Fruit fly (Drosophila melanogaster) whole organism, embryonic: ENCODE results near the gene CG5056.
A peak's percentile ranks its signal among the peaks of the same experiment; 100 is the strongest.

Experiments used
- CG10274 ChIP-seq: fragments of 200-800 bp; sonication (Bioruptor generic); optimal IDR thresholded peaks from 3 replicates; lab custom pipeline; 2017; ENCODE audit warnings: missing biosample characterization, mild to moderate bottlenecking, missing genetic modification characterization
- CG10321 ChIP-seq: fragments of 200-800 bp; sonication (Bioruptor generic); IDR thresholded peaks from 2 replicates; pipeline ENCODE4 v1.3.6; 2022; ENCODE audit warnings: missing biosample characterization, missing genetic modification characterization
- CG11398 ChIP-seq: fragments of 200-800 bp; sonication (Bioruptor generic); optimal IDR thresholded peaks from 2 replicates; lab custom pipeline; 2016; ENCODE audit warnings: missing biosample characterization, missing genetic modification characterization
- CG11456 ChIP-seq: fragments of 200-800 bp; sonication (Bioruptor generic); IDR thresholded peaks from 3 replicates; pipeline ENCODE4 v1.3.6; 2022; ENCODE audit warnings: missing biosample characterization, missing genetic modification characterization
- CG12769 ChIP-seq: fragments of 200-800 bp; sonication (Bioruptor generic); optimal IDR thresholded peaks from 2 replicates; lab custom pipeline; 2019; ENCODE audit warnings: missing biosample characterization, mild to moderate bottlenecking, missing genetic modification characterization, moderate library complexity
- CG13894 ChIP-seq: fragments of 200-800 bp; sonication (Bioruptor generic); optimal IDR thresholded peaks from 3 replicates; lab custom pipeline; 2018; ENCODE audit warnings: missing biosample characterization, mild to moderate bottlenecking, missing genetic modification characterization, moderate library complexity
- CG14050 ChIP-seq: fragments of 200-800 bp; sonication (Bioruptor generic); IDR thresholded peaks from 3 replicates; pipeline ENCODE4 v1.3.6; 2022; ENCODE audit warnings: missing biosample characterization, missing genetic modification characterization
- CG15073 ChIP-seq: fragments of 200-800 bp; sonication (Bioruptor generic); optimal IDR thresholded peaks from 2 replicates; lab custom pipeline; 2016; ENCODE audit warnings: missing biosample characterization, missing genetic modification characterization
- CG17186 ChIP-seq: fragments of 200-800 bp; sonication (Bioruptor generic); optimal IDR thresholded peaks from 3 replicates; lab custom pipeline; 2017; ENCODE audit warnings: missing biosample characterization, missing genetic modification reagents, missing genetic modification characterization
- CG4360 ChIP-seq: fragments of 200-800 bp; sonication (Bioruptor generic); IDR thresholded peaks from 2 replicates; pipeline ENCODE4 v1.3.6; 2022; ENCODE audit warnings: missing biosample characterization, missing genetic modification characterization
- CG4707 ChIP-seq: fragments of 200-800 bp; sonication (Bioruptor generic); optimal IDR thresholded peaks from 2 replicates; lab custom pipeline; 2018; ENCODE audit warnings: missing biosample characterization, mild to moderate bottlenecking, missing genetic modification characterization, moderate library complexity
- CG7987 ChIP-seq: fragments of 200-800 bp; sonication (Bioruptor generic); optimal IDR thresholded peaks from 2 replicates; lab custom pipeline; 2018; ENCODE audit warnings: missing biosample characterization, mild to moderate bottlenecking, missing genetic modification characterization, moderate library complexity
- CG8089 ChIP-seq: fragments of 200-800 bp; sonication (Bioruptor generic); optimal IDR thresholded peaks from 3 replicates; lab custom pipeline; 2016; ENCODE audit warnings: missing biosample characterization, missing genetic modification characterization
- CG8924 ChIP-seq: fragments of 200-800 bp; optimal IDR thresholded peaks from 3 replicates; lab custom pipeline; 2019; ENCODE audit warnings: missing biosample characterization, mild to moderate bottlenecking, missing genetic modification characterization, moderate library complexity
- Doc2 ChIP-seq: fragments of 200-800 bp; sonication (Bioruptor generic); IDR thresholded peaks from 2 replicates; pipeline ENCODE4 v1.3.6; 2022; ENCODE audit warnings: missing biosample characterization, missing genetic modification characterization
- Dref ChIP-seq: fragments of 200-800 bp; sonication (Bioruptor generic); IDR thresholded peaks from 2 replicates; pipeline ENCODE4 v1.3.6; 2022; ENCODE audit warnings: missing biosample characterization, missing genetic modification characterization
- H15 ChIP-seq: fragments of 200-800 bp; sonication (Bioruptor generic); IDR thresholded peaks from 3 replicates; pipeline ENCODE4 v1.3.6; 2022; ENCODE audit warnings: missing biosample characterization, missing genetic modification characterization
- Med ChIP-seq: fragments of 200-800 bp; sonication (Bioruptor generic); peaks from one replicate; lab custom pipeline; 2016; ENCODE audit warnings: missing biosample characterization, missing genetic modification characterization, mild to moderate bottlenecking, inconsistent platforms, moderate library complexity
- Meics ChIP-seq: fragments of 200-800 bp; sonication (Bioruptor generic); optimal IDR thresholded peaks from 2 replicates; lab custom pipeline; 2017; ENCODE audit warnings: missing biosample characterization, mild to moderate bottlenecking, missing genetic modification characterization
- NC2α ChIP-seq: fragments of 200-800 bp; sonication (Bioruptor generic); optimal IDR thresholded peaks from 2 replicates; lab custom pipeline; 2016; ENCODE audit warnings: missing biosample characterization, missing genetic modification characterization
- Opbp ChIP-seq: fragments of 200-800 bp; sonication (Bioruptor generic); IDR thresholded peaks from 3 replicates; pipeline ENCODE4 v1.3.6; 2022; ENCODE audit warnings: missing biosample characterization, missing genetic modification characterization; ENCODE audit not compliant: partially characterized antibody
- PHDP ChIP-seq: fragments of 200-800 bp; sonication (Bioruptor generic); optimal IDR thresholded peaks from 3 replicates; lab custom pipeline; 2018; ENCODE audit warnings: missing biosample characterization, mild to moderate bottlenecking, missing genetic modification characterization, moderate library complexity
- Pdp1 ChIP-seq, 2 experiments: fragments of 200-800 bp; sonication (Bioruptor generic); optimal IDR thresholded peaks; 3 replicates each; lab custom pipeline; 2016; ENCODE audit warnings: missing biosample characterization in 2 of 2, missing genetic modification characterization in 2 of 2, mild to moderate bottlenecking in 1 of 2, moderate library complexity in 1 of 2
- Sry-δ ChIP-seq: fragments of 200-800 bp; sonication (Bioruptor generic); optimal IDR thresholded peaks from 2 replicates; lab custom pipeline; 2016; ENCODE audit warnings: missing biosample characterization, missing genetic modification characterization
- cas ChIP-seq: fragments of 200-800 bp; sonication (Bioruptor generic); IDR thresholded peaks from 2 replicates; pipeline ENCODE4 v1.3.6; 2022; ENCODE audit warnings: missing biosample characterization, missing genetic modification characterization
- dpn ChIP-seq, 2 experiments: fragments of 200-800 bp; sonication (Bioruptor generic); optimal IDR thresholded peaks; 3 replicates each; lab custom pipeline; 2016; ENCODE audit warnings: missing biosample characterization in 2 of 2, missing genetic modification characterization in 2 of 2
- fd64A ChIP-seq: fragments of 200-800 bp; sonication (Bioruptor generic); optimal IDR thresholded peaks from 3 replicates; lab custom pipeline; 2018; ENCODE audit warnings: missing biosample characterization, mild to moderate bottlenecking, missing genetic modification characterization
- gcm2 ChIP-seq: fragments of 200-800 bp; sonication (Bioruptor generic); optimal IDR thresholded peaks from 2 replicates; lab custom pipeline; 2016; ENCODE audit warnings: missing biosample characterization, missing genetic modification characterization
- gem ChIP-seq: fragments of 200-800 bp; sonication (Bioruptor generic); optimal IDR thresholded peaks from 2 replicates; lab custom pipeline; 2019; ENCODE audit warnings: missing biosample characterization, mild to moderate bottlenecking, missing genetic modification characterization, moderate library complexity
- her ChIP-seq: fragments of 200-800 bp; sonication (Bioruptor generic); optimal IDR thresholded peaks from 2 replicates; lab custom pipeline; 2016; ENCODE audit warnings: missing biosample characterization, missing genetic modification characterization
- hkb ChIP-seq, 2 experiments: fragments of 200-800 bp in 1 of 2; fragments of >200 bp in 1 of 2; sonication (Bioruptor generic) in 1 of 2; IDR thresholded peaks in 1 of 2; optimal IDR thresholded peaks in 1 of 2; 2 replicates each; pipeline versions ENCODE4 v1.3.6 to Lab custom; 2017 to 2022; ENCODE audit warnings: missing biosample characterization in 1 of 2, missing genetic modification characterization in 1 of 2
- ind ChIP-seq: fragments of 200-800 bp; sonication (Bioruptor generic); optimal IDR thresholded peaks from 3 replicates; lab custom pipeline; 2016; ENCODE audit warnings: missing biosample characterization, missing genetic modification characterization
- inv ChIP-seq: fragments of 200-800 bp; sonication (Bioruptor generic); IDR thresholded peaks from 2 replicates; pipeline ENCODE4 v1.3.6; 2022; ENCODE audit warnings: missing biosample characterization, missing genetic modification characterization; ENCODE audit not compliant: partially characterized antibody
- knrl ChIP-seq: fragments of 200-800 bp; sonication (Bioruptor generic); IDR thresholded peaks from 3 replicates; pipeline ENCODE4 v1.3.6; 2022; ENCODE audit warnings: missing biosample characterization, missing genetic modification characterization; ENCODE audit not compliant: partially characterized antibody
- lab ChIP-seq: fragments of 200-800 bp; sonication (Bioruptor generic); optimal IDR thresholded peaks from 3 replicates; lab custom pipeline; 2017; ENCODE audit warnings: missing biosample characterization, missing genetic modification characterization, mild to moderate bottlenecking, moderate library complexity, missing genetic modification reagents
- lbe ChIP-seq: fragments of 200-800 bp; sonication (Bioruptor generic); optimal IDR thresholded peaks from 2 replicates; lab custom pipeline; 2016; ENCODE audit warnings: missing biosample characterization, mild to moderate bottlenecking, missing genetic modification characterization
- mirr ChIP-seq: fragments of 200-800 bp; sonication (Bioruptor generic); optimal IDR thresholded peaks from 3 replicates; lab custom pipeline; 2018; ENCODE audit warnings: missing biosample characterization, mild to moderate bottlenecking, missing genetic modification characterization
- org-1 ChIP-seq: fragments of 200-800 bp; sonication (Bioruptor generic); optimal IDR thresholded peaks from 2 replicates; lab custom pipeline; 2017; ENCODE audit warnings: missing biosample characterization, missing genetic modification characterization
- prd ChIP-seq, 3 experiments: fragments of >200 bp in 2 of 3; fragments of 200-800 bp in 1 of 3; sonication (Bioruptor generic) in 1 of 3; optimal IDR thresholded peaks in 2 of 3; IDR thresholded peaks in 1 of 3; 2 replicates in 2 of 3; 3 replicates in 1 of 3; pipeline versions ENCODE4 v1.3.6 to Lab custom; 2017 to 2022; ENCODE audit warnings: missing biosample characterization in 1 of 3, missing genetic modification characterization in 1 of 3
- ranshi ChIP-seq: fragments of 200-800 bp; sonication (Bioruptor generic); IDR thresholded peaks from 2 replicates; pipeline ENCODE4 v1.3.6; 2022; ENCODE audit warnings: missing biosample characterization, missing genetic modification characterization
- sc ChIP-seq, 3 experiments: fragments of >200 bp in 2 of 3; fragments of 200-800 bp in 1 of 3; sonication (Bioruptor generic) in 1 of 3; optimal IDR thresholded peaks; 2 replicates in 2 of 3; 3 replicates in 1 of 3; lab custom pipeline; 2017; ENCODE audit warnings: mild to moderate bottlenecking in 1 of 3, missing biosample characterization in 1 of 3, missing genetic modification characterization in 1 of 3, missing genetic modification reagents in 1 of 3
- schlank ChIP-seq: fragments of 200-800 bp; sonication (Bioruptor generic); optimal IDR thresholded peaks from 2 replicates; lab custom pipeline; 2018; ENCODE audit warnings: missing biosample characterization, mild to moderate bottlenecking, missing genetic modification characterization
- so ChIP-seq: fragments of 200-800 bp; sonication (Bioruptor generic); IDR thresholded peaks from 3 replicates; pipeline ENCODE4 v1.3.6; 2022; ENCODE audit warnings: missing biosample characterization, missing genetic modification characterization
- sr ChIP-seq: fragments of 200-800 bp; sonication (Bioruptor generic); IDR thresholded peaks from 3 replicates; pipeline ENCODE4 v1.3.6; 2022; ENCODE audit warnings: missing biosample characterization, missing genetic modification characterization
- stc ChIP-seq: fragments of 200-800 bp; sonication (Bioruptor generic); IDR thresholded peaks from 2 replicates; pipeline ENCODE4 v1.3.6; 2022; ENCODE audit warnings: missing biosample characterization, missing genetic modification characterization
- tio ChIP-seq: fragments of 200-800 bp; sonication (Bioruptor generic); optimal IDR thresholded peaks from 2 replicates; lab custom pipeline; 2017; ENCODE audit warnings: missing biosample characterization, missing genetic modification characterization, inconsistent platforms
- trem ChIP-seq: fragments of 200-800 bp; optimal IDR thresholded peaks from 3 replicates; lab custom pipeline; 2019; ENCODE audit warnings: missing biosample characterization, mild to moderate bottlenecking, missing genetic modification characterization, moderate library complexity
- zfh1 ChIP-seq: fragments of 200-800 bp; sonication (Bioruptor generic); IDR thresholded peaks from 3 replicates; pipeline ENCODE4 v1.3.6; 2022; ENCODE audit warnings: missing biosample characterization, missing genetic modification characterization

Gene CG5056

DNA sequence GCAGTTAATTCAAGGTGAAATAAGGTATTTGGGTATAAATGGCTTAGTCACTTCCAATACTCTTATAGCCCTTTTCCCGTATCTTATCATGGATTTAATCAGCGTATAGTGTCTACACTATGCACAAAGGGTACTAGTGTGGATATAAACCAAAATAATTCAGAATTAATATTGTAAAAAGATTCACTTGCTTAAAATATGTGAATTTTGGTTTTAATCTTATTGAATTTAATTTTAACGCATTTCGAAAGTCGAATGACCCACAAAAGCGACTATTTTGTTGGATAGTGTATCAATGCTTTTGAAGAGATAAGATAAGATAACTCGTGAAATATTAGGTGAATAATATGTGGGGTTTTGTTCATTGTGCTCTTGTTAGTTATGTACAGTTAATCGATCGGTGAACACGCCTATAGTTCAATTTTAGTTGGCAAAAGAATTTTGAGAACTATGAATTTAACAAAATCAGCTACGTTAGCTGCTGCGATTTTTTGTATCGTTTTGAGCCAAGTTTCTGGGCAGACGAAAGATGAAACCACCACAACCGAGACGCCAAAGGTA lies 15.5 kb downstream of the CG5056 start, which contains the start of gene CG5096 (continued):
- TF ChIP-seq fd64A (GFP tag; lab: Kevin White, UChicago) (no peak), CG7987 (GFP tag; lab: Kevin White, UChicago) (peak; percentile 80), gcm2 (peak; percentile 23), trem (tag; lab: Kevin White, UChicago) (peak; percentile 75), Doc2 (GFP tag; lab: Robert Waterston, UW) (no peak), CG11398 (peak; percentile 62), tio (GFP tag; lab: Kevin White, UChicago) (peak; percentile 68), mirr (peak; percentile 91), CG8089 (GFP tag; lab: Kevin White, UChicago) (peak; percentile 64), CG15073 (GFP tag; lab: Kevin White, UChicago) (peak; percentile 16), ind (GFP tag; lab: Kevin White, UChicago) (peak; percentile 85), so (GFP tag; lab: Robert Waterston, UW) (peak; percentile 93), CG8924 (tag; lab: Kevin White, UChicago) (peak; percentile 94), Dref (no peak), PHDP (tag; lab: Kevin White, UChicago) (peak; percentile 95), knrl (GFP tag; lab: Robert Waterston, UW) (no peak), Med (peak; percentile 97), CG11456 (GFP tag; lab: Robert Waterston, UW) (peak; percentile 87), CG14050 (peak; percentile 87), CG4360 (GFP tag; lab: Robert Waterston, UW) (peak; percentile 62), CG13894 (tag; lab: Kevin White, UChicago) (peak; percentile 96), gem (peak; percentile 93), lab (GFP tag; lab: Kevin White, UChicago) (peak; percentile 97), ranshi (GFP tag; lab: Robert Waterston, UW) (peak; percentile 91; the same call in 1 of the 2 replicates), H15 (peak; percentile 82; the same call in 2 of the 3 replicates), prd (optimal IDR thresholded peaks at IDR 0.05; lab: Kevin White, UChicago) (no peak), prd (GFP tag; IDR thresholded peaks at IDR 0.05; lab: Robert Waterston, UW) (peak; percentile 87), CG10274 (GFP tag; lab: Kevin White, UChicago) (peak; percentile 46), Pdp1 (GFP tag; optimal IDR thresholded peaks at IDR 0.05; lab: Kevin White, UChicago) (peak; percentile 78 to 79), NC2α (GFP tag; lab: Kevin White, UChicago) (peak; percentile 33), lbe (GFP tag; lab: Kevin White, UChicago) (peak; percentile 62), stc (GFP tag; lab: Robert Waterston, UW) (peak; percentile 86), CG12769 (tag; lab: Kevin White, UChicago) (peak; percentile 95), cas (peak; percentile 76; the same call in 1 of the 2 replicates), org-1 (peak; percentile 78), sr (GFP tag; lab: Robert Waterston, UW) (no peak; the same call in 2 of the 3 replicates), sc (optimal IDR thresholded peaks at IDR 0.05; lab: Kevin White, UChicago) (no peak), sc (GFP tag; optimal IDR thresholded peaks at IDR 0.05; lab: Kevin White, UChicago) (peak; percentile 51), Meics (GFP tag; lab: Kevin White, UChicago) (peak; percentile 91), CG17186 (no peak), Sry-δ (GFP tag; lab: Kevin White, UChicago) (peak; percentile 38), inv (GFP tag; lab: Robert Waterston, UW) (no peak), schlank (peak; percentile 84), zfh1 (GFP tag; lab: Robert Waterston, UW) (peak; percentile 87), CG10321 (GFP tag; lab: Robert Waterston, UW) (peak; percentile 59; the same call in 1 of the 2 replicates), CG4707 (GFP tag; lab: Kevin White, UChicago) (peak; percentile 64), dpn (GFP tag; optimal IDR thresholded peaks at IDR 0.05; lab: Kevin White, UChicago) (peak; percentile 80 to 82), her (GFP tag; lab: Kevin White, UChicago) (peak; percentile 82), hkb (optimal IDR thresholded peaks at IDR 0.05; lab: Kevin White, UChicago) (no peak), hkb (GFP tag; IDR thresholded peaks at IDR 0.05; lab: Robert Waterston, UW) (peak; percentile 96), Opbp (GFP tag; lab: Robert Waterston, UW) (no peak)
